Fruit fly (Drosophila melanogaster) whole organism, pupa: ENCODE data around the gene mRpS34.
A peak's percentile ranks its signal among the peaks of the same experiment; 100 is the strongest.

Experiments used
- CG10348 ChIP-seq: fragments of 200-800 bp; sonication (Bioruptor generic); IDR thresholded peaks from 2 replicates; pipeline ENCODE4 v1.3.6; 2022; ENCODE audit warnings: missing biosample characterization, missing genetic modification characterization
- CG14655 ChIP-seq: fragments of 200-800 bp; sonication (Bioruptor generic); optimal IDR thresholded peaks from 3 replicates; lab custom pipeline; 2017; ENCODE audit warnings: mild to moderate bottlenecking, missing biosample characterization, missing genetic modification reagents, missing genetic modification characterization
- Ets98B ChIP-seq: fragments of 200-800 bp; sonication (Bioruptor generic); IDR thresholded peaks from 2 replicates; pipeline ENCODE4 v1.3.6; 2022; ENCODE audit warnings: missing biosample characterization, missing genetic modification characterization
- fd96Ca ChIP-seq: fragments of 200-800 bp; sonication (Bioruptor generic); IDR thresholded peaks from 3 replicates; pipeline ENCODE4 v1.3.6; 2022; ENCODE audit warnings: missing biosample characterization, missing genetic modification characterization

- TF ChIP-seq CG14655 (no peak), fd96Ca (GFP tag; lab: Robert Waterston, UW) (peak; percentile 59; the same call in 1 of the 3 replicates), CG10348 (no peak), Ets98B (peak; percentile 66)
Measured at dm6 chr3L:16327776-16328175, 20.1 kb upstream of the mRpS34 start, which contains the start of gene CG13038.
